Worm (Caenorhabditis elegans) whole organism, young adult: ENCODE results near the gene Y38H6C.24.
"Not testable (repeated sequence)": the region's sequence is repeated elsewhere in the genome, so short reads cannot be mapped to it uniquely, and the experiment has no call there.

Experiments
- B0019.2 ChIP-seq: fragments of 200-800 bp; sonication (Bioruptor generic); conservative IDR thresholded peaks from 2 replicates; pipeline ENCODE4 v1.3.6; 2022; ENCODE audit warnings: missing genetic modification reagents, missing genetic modification characterization, missing compliant biosample characterization
- B0336.3 ChIP-seq: fragments of 200-800 bp; sonication (Bioruptor generic); IDR thresholded peaks from 2 replicates; pipeline ENCODE4 v1.3.6; 2022; ENCODE audit warnings: missing genetic modification characterization, missing compliant biosample characterization
- F22D6.2 ChIP-seq: sonication (generic microtip); optimal IDR thresholded peaks from 2 replicates; lab custom pipeline; 2016; ENCODE audit warnings: mild to moderate bottlenecking, missing genetic modification characterization, missing compliant biosample characterization
- F23B12.7 ChIP-seq: sonication (generic microtip); optimal IDR thresholded peaks from 2 replicates; lab custom pipeline; 2017; ENCODE audit warnings: missing genetic modification characterization, mild to moderate bottlenecking, missing compliant biosample characterization, antibody characterized with exemption, moderate library complexity; ENCODE audit not compliant: insufficient read depth
- F33H1.4 ChIP-seq: fragments of 200-800 bp; sonication (Bioruptor generic); IDR thresholded peaks from 2 replicates; pipeline ENCODE4 v1.3.6; 2022; ENCODE audit warnings: missing genetic modification reagents, missing genetic modification characterization, missing compliant biosample characterization
- K11D2.4 ChIP-seq: fragments of 200-800 bp; sonication (Bioruptor generic); IDR thresholded peaks from 2 replicates; pipeline ENCODE4 v1.3.6; 2022; ENCODE audit warnings: missing genetic modification reagents, missing genetic modification characterization, missing compliant biosample characterization
- K12H6.12 ChIP-seq: fragments of 200-800 bp; sonication (Bioruptor generic); optimal IDR thresholded peaks from 2 replicates; lab custom pipeline; 2018; ENCODE audit warnings: mild to moderate bottlenecking, missing genetic modification characterization, missing compliant biosample characterization
- Y53F4B.3 ChIP-seq: fragments of 200-800 bp; sonication (Bioruptor generic); IDR thresholded peaks from 2 replicates; pipeline ENCODE4 v1.3.6; 2022; ENCODE audit warnings: missing genetic modification reagents, missing genetic modification characterization, missing compliant biosample characterization
- Y67H2A.10 ChIP-seq: fragments of 200-800 bp; sonication (Bioruptor generic); conservative IDR thresholded peaks from 2 replicates; pipeline ENCODE4 v1.3.6; 2022; ENCODE audit warnings: missing genetic modification reagents, missing genetic modification characterization, missing compliant biosample characterization
- akir-1 ChIP-seq: fragments of 200-800 bp; sonication (Bioruptor generic); optimal IDR thresholded peaks from 2 replicates; lab custom pipeline; 2018; ENCODE audit warnings: mild to moderate bottlenecking, missing genetic modification characterization, moderate library complexity, missing compliant biosample characterization
- ama-1 ChIP-seq, 3 experiments: fragments of 150-350 bp in 1 of 3; sonication (generic microtip) in 2 of 3; optimal IDR thresholded peaks; 2 replicates each; lab custom pipeline; 2014 to 2018; ENCODE audit warnings: missing biosample characterization in 2 of 3, missing genetic modification characterization in 2 of 3, missing genetic modification reagents in 2 of 3
- aptf-2 ChIP-seq: fragments of 200-800 bp; sonication (Bioruptor generic); conservative IDR thresholded peaks from 2 replicates; pipeline ENCODE4 v1.3.6; 2022; ENCODE audit warnings: missing genetic modification reagents, missing genetic modification characterization, missing compliant biosample characterization
- attf-5 ChIP-seq: fragments of 200-800 bp; sonication (Bioruptor generic); optimal IDR thresholded peaks from 2 replicates; lab custom pipeline; 2018; ENCODE audit warnings: mild to moderate bottlenecking, missing genetic modification characterization, missing compliant biosample characterization
- ccch-3 ChIP-seq: fragments of 200-800 bp; sonication (Bioruptor generic); optimal IDR thresholded peaks from 2 replicates; lab custom pipeline; 2018; ENCODE audit warnings: mild to moderate bottlenecking, missing genetic modification characterization, missing compliant biosample characterization
- cebp-1 ChIP-seq, 2 experiments: fragments of 200-800 bp in 1 of 2; sonication (Bioruptor generic) in 1 of 2; sonication (generic microtip) in 1 of 2; IDR thresholded peaks in 1 of 2; optimal IDR thresholded peaks in 1 of 2; 2 replicates each; pipeline versions ENCODE4 v1.3.6 to Lab custom; 2017 to 2022; ENCODE audit warnings: missing compliant biosample characterization in 2 of 2, missing genetic modification characterization in 2 of 2, mild to moderate bottlenecking in 1 of 2, missing genetic modification reagents in 1 of 2, moderate library complexity in 1 of 2
- cebp-2 ChIP-seq: fragments of 200-800 bp; sonication (Bioruptor generic); IDR thresholded peaks from 2 replicates; pipeline ENCODE4 v1.3.6; 2022; ENCODE audit warnings: missing genetic modification characterization, missing compliant biosample characterization
- ceh-58 ChIP-seq: fragments of 200-800 bp; sonication (Bioruptor generic); IDR thresholded peaks from 2 replicates; pipeline ENCODE4 v1.3.6; 2022; ENCODE audit warnings: missing genetic modification characterization, missing compliant biosample characterization
- efl-1 ChIP-seq: fragments of 150-350 bp; optimal IDR thresholded peaks from 2 replicates; lab custom pipeline; 2014; ENCODE audit warnings: missing biosample characterization, missing genetic modification reagents, missing genetic modification characterization
- gei-17 ChIP-seq: fragments of 200-800 bp; sonication (Bioruptor generic); optimal IDR thresholded peaks from 2 replicates; lab custom pipeline; 2018; ENCODE audit warnings: mild to moderate bottlenecking, missing genetic modification characterization, missing compliant biosample characterization
- let-526 ChIP-seq: fragments of 200-800 bp; sonication (Bioruptor generic); IDR thresholded peaks from 2 replicates; pipeline ENCODE4 v1.3.6; 2022; ENCODE audit warnings: missing genetic modification reagents, missing genetic modification characterization, missing compliant biosample characterization
- lin-35 ChIP-seq, 3 experiments: fragments of 150-350 bp in 2 of 3; sonication (generic microtip) in 1 of 3; optimal IDR thresholded peaks; 2 replicates each; lab custom pipeline; 2014 to 2018; ENCODE audit warnings: missing biosample characterization in 3 of 3, missing genetic modification characterization in 3 of 3, missing genetic modification reagents in 3 of 3
- lin-40 ChIP-seq: sonication (generic microtip); optimal IDR thresholded peaks from 2 replicates; lab custom pipeline; 2016; ENCODE audit warnings: missing genetic modification characterization, mild to moderate bottlenecking, missing compliant biosample characterization, missing genotype, missing genetic modification reagents
- lir-1 ChIP-seq: fragments of 200-800 bp; sonication (Bioruptor generic); conservative IDR thresholded peaks from 2 replicates; pipeline ENCODE4 v1.3.6; 2022; ENCODE audit warnings: missing genetic modification reagents, missing genetic modification characterization, missing compliant biosample characterization
- lsy-27 ChIP-seq: sonication (generic microtip); optimal IDR thresholded peaks from 2 replicates; lab custom pipeline; 2017; ENCODE audit warnings: missing genetic modification characterization, mild to moderate bottlenecking, missing compliant biosample characterization, antibody characterized with exemption, missing genotype, borderline replicate concordance; ENCODE audit not compliant: insufficient read depth
- madf-3 ChIP-seq: fragments of 200-800 bp; sonication (Bioruptor generic); IDR thresholded peaks from 2 replicates; pipeline ENCODE4 v1.3.6; 2022; ENCODE audit warnings: missing genetic modification reagents, missing genetic modification characterization, missing compliant biosample characterization
- mcd-1 ChIP-seq: fragments of 200-800 bp; sonication (Bioruptor generic); IDR thresholded peaks from 2 replicates; pipeline ENCODE4 v1.3.6; 2022; ENCODE audit warnings: missing genetic modification reagents, missing genetic modification characterization, missing compliant biosample characterization
- mel-28 ChIP-seq: sonication (generic microtip); optimal IDR thresholded peaks from 2 replicates; lab custom pipeline; 2016; ENCODE audit warnings: borderline replicate concordance, mild to moderate bottlenecking, missing genetic modification characterization, missing compliant biosample characterization
- mes-4 ChIP-seq: sonication (generic microtip); optimal IDR thresholded peaks from 2 replicates; lab custom pipeline; 2016; ENCODE audit warnings: missing genotype, missing genetic modification characterization, missing compliant biosample characterization
- nhr-27 ChIP-seq: fragments of 200-800 bp; sonication (Bioruptor generic); optimal IDR thresholded peaks from 2 replicates; lab custom pipeline; 2018; ENCODE audit warnings: mild to moderate bottlenecking, missing genetic modification characterization, moderate library complexity, missing compliant biosample characterization
- nhr-80 ChIP-seq: sonication (generic microtip); optimal IDR thresholded peaks from 2 replicates; lab custom pipeline; 2016; ENCODE audit warnings: missing genetic modification characterization, missing compliant biosample characterization
- pbrm-1 ChIP-seq: fragments of 200-800 bp; sonication (Bioruptor generic); IDR thresholded peaks from 2 replicates; pipeline ENCODE4 v1.3.6; 2022; ENCODE audit warnings: missing genetic modification reagents, missing genetic modification characterization, missing compliant biosample characterization
- rcor-1 ChIP-seq: fragments of 200-800 bp; sonication (Bioruptor generic); IDR thresholded peaks from 2 replicates; pipeline ENCODE4 v1.3.6; 2022; ENCODE audit warnings: missing genetic modification reagents, missing genetic modification characterization, missing compliant biosample characterization
- snpc-3.4 ChIP-seq: sonication (generic microtip); optimal IDR thresholded peaks from 2 replicates; lab custom pipeline; 2017; ENCODE audit warnings: missing genetic modification characterization, mild to moderate bottlenecking, missing compliant biosample characterization, antibody characterized with exemption, moderate library complexity, missing genotype, missing genetic modification reagents
- somi-1 ChIP-seq: fragments of 200-800 bp; sonication (Bioruptor generic); optimal IDR thresholded peaks from 2 replicates; lab custom pipeline; 2018; ENCODE audit warnings: mild to moderate bottlenecking, missing genetic modification characterization, missing compliant biosample characterization
- tbx-9 ChIP-seq: sonication (generic microtip); optimal IDR thresholded peaks from 2 replicates; lab custom pipeline; 2016; ENCODE audit warnings: borderline replicate concordance, missing genetic modification characterization, inconsistent platforms, missing compliant biosample characterization
- zfh-2 ChIP-seq: fragments of 200-800 bp; sonication (Bioruptor generic); conservative IDR thresholded peaks from 2 replicates; pipeline ENCODE4 v1.3.6; 2022; ENCODE audit warnings: missing genetic modification reagents, missing genetic modification characterization, missing compliant biosample characterization
- zim-3 ChIP-seq: sonication (generic microtip); optimal IDR thresholded peaks from 2 replicates; lab custom pipeline; 2017; ENCODE audit warnings: mild to moderate bottlenecking, missing genetic modification characterization, moderate library complexity, missing compliant biosample characterization
- ztf-18 ChIP-seq: sonication (generic microtip); optimal IDR thresholded peaks from 2 replicates; lab custom pipeline; 2016; ENCODE audit warnings: missing genotype, mild to moderate bottlenecking, missing genetic modification characterization, missing compliant biosample characterization
- ztf-25 ChIP-seq: fragments of 200-800 bp; sonication (Bioruptor generic); IDR thresholded peaks from 2 replicates; pipeline ENCODE4 v1.3.6; 2022; ENCODE audit warnings: missing genetic modification reagents, missing genetic modification characterization, missing compliant biosample characterization
- ztf-6 ChIP-seq: fragments of 200-800 bp; sonication (Bioruptor generic); IDR thresholded peaks from 2 replicates; pipeline ENCODE4 v1.3.6; 2022; ENCODE audit warnings: missing genetic modification reagents, missing genetic modification characterization, missing compliant biosample characterization

Y38H6C.24 gene

ce11 chrV:20561795-20562194 lies 35.6 kb downstream of the Y38H6C.24 start, which contains the start of gene F26F2.1:
Gene F26F2.1, minus strand, starts transcription at chrV:20561895.
- TF ChIP-seq K12H6.12 = no peak
- no peak for TF ChIP-seq snpc-3.4 (tag; lab: Kevin White, UChicago)
- TF ChIP-seq lsy-27 = no peak
- no peak for TF ChIP-seq tbx-9 (tag; lab: Kevin White, UChicago)
- TF ChIP-seq F33H1.4 = no peak
- TF ChIP-seq ceh-58 (GFP tag; lab: Robert Waterston, UW) = no peak
- no peak for TF ChIP-seq gei-17 (GFP tag; lab: Kevin White, UChicago)
- no peak for TF ChIP-seq ama-1 (optimal IDR thresholded peaks at IDR 0.05; lab: Kevin White, UChicago)
- TF ChIP-seq ama-1 (GFP tag; optimal IDR thresholded peaks at IDR 0.05; lab: Kevin White, UChicago) = no peak
- TF ChIP-seq mel-28 (tag; lab: Kevin White, UChicago) = no peak
- TF ChIP-seq Y53F4B.3 = no peak
- TF ChIP-seq nhr-27 (tag; lab: Kevin White, UChicago) = no peak
- TF ChIP-seq Y67H2A.10 = no peak
- TF ChIP-seq ztf-25 (GFP tag; lab: Robert Waterston, UW) = no peak
- TF ChIP-seq lin-35 (GFP tag; optimal IDR thresholded peaks at IDR 0.05; lab: Kevin White, UChicago) = no peak

- TF ChIP-seq lin-40 (tag; lab: Kevin White, UChicago); K11D2.4 (GFP tag; lab: Robert Waterston, UW); ama-1 (optimal IDR thresholded peaks at IDR 0.05; lab: Kevin White, UChicago); ama-1 (GFP tag; optimal IDR thresholded peaks at IDR 0.05; lab: Kevin White, UChicago): not testable (repeated sequence)
Measured at ce11 chrV:20564054-20564453, 37.8 kb downstream of the Y38H6C.24 start, which contains the start of gene F26F2.13. Gene F26F2.13, plus strand, starts transcription at chrV:20564354.

- no peak for TF ChIP-seq mes-4 (tag; lab: Kevin White, UChicago)
- no peak for TF ChIP-seq zim-3 (tag; lab: Kevin White, UChicago)
- TF ChIP-seq cebp-2 (GFP tag; lab: Robert Waterston, UW) = no peak
- TF ChIP-seq efl-1 = no peak
- TF ChIP-seq pbrm-1 (GFP tag; lab: Robert Waterston, UW) = no peak
- TF ChIP-seq mcd-1 (GFP tag; lab: Robert Waterston, UW) = no peak
- TF ChIP-seq somi-1 (GFP tag; lab: Kevin White, UChicago) = no peak
- TF ChIP-seq F33H1.4 = no peak
- TF ChIP-seq let-526 = no peak
- TF ChIP-seq B0336.3 = no peak
- no peak for TF ChIP-seq gei-17 (GFP tag; lab: Kevin White, UChicago)
- no peak for TF ChIP-seq nhr-27 (tag; lab: Kevin White, UChicago)
- TF ChIP-seq attf-5 = no peak
- TF ChIP-seq F22D6.2 (tag; lab: Kevin White, UChicago) = no peak
- TF ChIP-seq K12H6.12 = no peak
- TF ChIP-seq madf-3 = no peak
- no peak for TF ChIP-seq snpc-3.4 (tag; lab: Kevin White, UChicago)
- TF ChIP-seq, all 124 proteins: peak for 0
Measured at ce11 chrV:20566454-20566853, 40.2 kb downstream of the Y38H6C.24 start, which contains the start of gene F26F2.3. Gene F26F2.3, minus strand, starts transcription at chrV:20566554.

DNA sequence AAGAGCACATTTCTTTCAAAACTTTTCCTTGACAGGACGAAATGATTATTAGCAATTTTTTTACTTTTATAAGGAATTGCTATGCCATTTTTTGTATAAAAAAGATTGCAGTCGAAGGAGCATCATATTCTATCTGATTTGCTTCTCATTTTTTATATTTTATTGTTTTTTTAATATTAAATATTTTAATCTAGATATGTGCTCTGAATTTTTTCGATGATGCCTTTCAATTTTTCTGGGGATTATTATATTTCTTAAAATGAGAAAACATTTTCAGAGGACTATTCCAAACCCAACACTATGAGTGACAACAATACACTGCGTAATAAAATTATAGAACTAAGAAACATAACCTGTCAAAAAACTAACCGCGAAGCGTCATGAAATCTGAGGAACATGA lies 42.8 kb downstream of the Y38H6C.24 start, which contains the start of gene F26F2.4:
TSS of gene F26F2.4 (plus strand) at position 301 of the 400 bp plus-strand sequence.
- not testable (repeated sequence) for TF ChIP-seq lir-1; ztf-18 (tag; lab: Kevin White, UChicago); pbrm-1 (GFP tag; lab: Robert Waterston, UW)

DNA sequence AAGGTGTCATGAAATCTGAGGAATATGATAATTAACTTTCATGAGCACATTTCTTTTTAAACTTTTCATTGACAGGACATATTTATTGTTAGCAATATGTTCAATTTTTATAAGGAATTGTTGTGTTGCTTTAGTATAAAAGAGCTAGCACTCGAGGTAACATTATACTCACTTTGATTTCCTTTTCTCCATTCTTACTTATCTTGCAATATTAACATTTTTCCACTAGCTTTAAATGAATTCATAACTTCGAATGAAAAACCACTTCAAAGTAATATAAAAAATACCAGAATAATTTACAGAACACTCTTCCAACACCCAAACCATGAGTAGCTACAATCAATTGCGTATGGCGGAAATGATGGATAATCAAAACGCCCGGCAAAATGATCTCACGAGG lies 47.2 kb downstream of the Y38H6C.24 start, which contains the start of gene F26F2.5:
TSS of gene F26F2.5 (plus strand) at position 301 of the 400 bp plus-strand sequence.
- no peak for TF ChIP-seq F33H1.4
- TF ChIP-seq cebp-1 (GFP tag; IDR thresholded peaks at IDR 0.05; lab: Robert Waterston, UW) = no peak
- TF ChIP-seq cebp-1 (tag; optimal IDR thresholded peaks at IDR 0.05; lab: Kevin White, UChicago) = no peak
- no peak for TF ChIP-seq F23B12.7 (tag; lab: Kevin White, UChicago)
- TF ChIP-seq nhr-80 (tag; lab: Kevin White, UChicago) = no peak
- no peak for TF ChIP-seq aptf-2 (GFP tag; lab: Robert Waterston, UW)
- TF ChIP-seq zfh-2 = no peak
- no peak for TF ChIP-seq F22D6.2 (tag; lab: Kevin White, UChicago)
- no peak for TF ChIP-seq ccch-3
- no peak for TF ChIP-seq K12H6.12
- no peak for TF ChIP-seq ztf-6 (GFP tag; lab: Robert Waterston, UW)
- TF ChIP-seq B0019.2 = no peak
- no peak for TF ChIP-seq efl-1
- TF ChIP-seq rcor-1 (GFP tag; lab: Robert Waterston, UW) = no peak
- TF ChIP-seq akir-1 (GFP tag; lab: Kevin White, UChicago) = no peak
